Worm (Caenorhabditis elegans) whole organism, L3 larva: ENCODE data around the gene W03C9.5.

Experiments used
- ama-1 ChIP-seq: fragments of 150-350 bp; optimal IDR thresholded peaks from 2 replicates; lab custom pipeline; 2018
- ceh-9 ChIP-seq: sonication (generic microtip); optimal IDR thresholded peaks from 2 replicates; lab custom pipeline; 2018; ENCODE audit warnings: missing biosample characterization, missing genetic modification characterization
- elt-2 ChIP-seq: sonication (generic microtip); optimal IDR thresholded peaks from 2 replicates; lab custom pipeline; 2016; ENCODE audit warnings: missing genetic modification reagents, mild to moderate bottlenecking, missing genetic modification characterization, missing compliant biosample characterization
- elt-3 ChIP-seq, 3 experiments: fragments of 150-350 bp in 1 of 3; sonication (generic microtip) in 2 of 3; optimal IDR thresholded peaks; 2 replicates in 2 of 3; 4 replicates in 1 of 3; lab custom pipeline; 2014 to 2017; ENCODE audit warnings: missing biosample characterization in 3 of 3, missing genetic modification characterization in 3 of 3
- fkh-10 ChIP-seq: sonication (generic microtip); optimal IDR thresholded peaks from 2 replicates; lab custom pipeline; 2017; ENCODE audit warnings: missing biosample characterization, missing genetic modification reagents, missing genetic modification characterization
- lin-15B ChIP-seq: fragments of 150-350 bp; optimal IDR thresholded peaks from 2 replicates; lab custom pipeline; 2014; ENCODE audit warnings: missing biosample characterization, missing genetic modification characterization
- lin-39 ChIP-seq: fragments of 150-350 bp; optimal IDR thresholded peaks from 2 replicates; lab custom pipeline; 2018; ENCODE audit warnings: missing biosample characterization, missing genetic modification reagents, missing genetic modification characterization
- mdl-1 ChIP-seq: fragments of 150-350 bp; optimal IDR thresholded peaks from 2 replicates; lab custom pipeline; 2014; ENCODE audit warnings: missing biosample characterization, missing genetic modification characterization
- nhr-237 ChIP-seq: fragments of 150-350 bp; optimal IDR thresholded peaks from 2 replicates; lab custom pipeline; 2014; ENCODE audit warnings: missing biosample characterization, missing genetic modification characterization
- nhr-43 ChIP-seq: sonication (generic microtip); optimal IDR thresholded peaks from 2 replicates; lab custom pipeline; 2016; ENCODE audit warnings: mild to moderate bottlenecking, missing genetic modification characterization, missing compliant biosample characterization; ENCODE audit not compliant: poor library complexity, severe bottlenecking
- nhr-76 ChIP-seq: fragments of 150-350 bp; sonication (generic microtip); optimal IDR thresholded peaks from 5 replicates; lab custom pipeline; 2014; ENCODE audit warnings: missing biosample characterization, missing genetic modification characterization
- zag-1 ChIP-seq: fragments of 150-350 bp; optimal IDR thresholded peaks from 2 replicates; lab custom pipeline; 2014; ENCODE audit warnings: missing biosample characterization, missing genetic modification characterization

- TF ChIP-seq ceh-9 (tag; lab: Kevin White, UChicago) (no peak), elt-3 (tag; optimal IDR thresholded peaks at IDR 0.05; lab: Kevin White, UChicago) (no peak), fkh-10 (GFP tag; lab: Kevin White, UChicago) (no peak), nhr-237 (tag; lab: Kevin White, UChicago) (no peak), elt-2 (tag; lab: Kevin White, UChicago) (no peak), mdl-1 (tag; lab: Kevin White, UChicago) (no peak), lin-39 (tag; lab: Kevin White, UChicago) (no peak), nhr-76 (tag; lab: Kevin White, UChicago) (no peak), nhr-43 (tag; lab: Kevin White, UChicago) (no peak), lin-15B (tag; lab: Kevin White, UChicago) (no peak), ama-1 (lab: Kevin White, UChicago) (no peak), zag-1 (tag; lab: Kevin White, UChicago) (no peak)
Measured at ce11 chrII:11988724-11989123, 21.4 kb upstream of the W03C9.5 start, which contains the start of gene Y17G7B.3.
